Fruit fly (Drosophila melanogaster): ENCODE results near the gene Ppcs.

Gene Ppcs

DNA sequence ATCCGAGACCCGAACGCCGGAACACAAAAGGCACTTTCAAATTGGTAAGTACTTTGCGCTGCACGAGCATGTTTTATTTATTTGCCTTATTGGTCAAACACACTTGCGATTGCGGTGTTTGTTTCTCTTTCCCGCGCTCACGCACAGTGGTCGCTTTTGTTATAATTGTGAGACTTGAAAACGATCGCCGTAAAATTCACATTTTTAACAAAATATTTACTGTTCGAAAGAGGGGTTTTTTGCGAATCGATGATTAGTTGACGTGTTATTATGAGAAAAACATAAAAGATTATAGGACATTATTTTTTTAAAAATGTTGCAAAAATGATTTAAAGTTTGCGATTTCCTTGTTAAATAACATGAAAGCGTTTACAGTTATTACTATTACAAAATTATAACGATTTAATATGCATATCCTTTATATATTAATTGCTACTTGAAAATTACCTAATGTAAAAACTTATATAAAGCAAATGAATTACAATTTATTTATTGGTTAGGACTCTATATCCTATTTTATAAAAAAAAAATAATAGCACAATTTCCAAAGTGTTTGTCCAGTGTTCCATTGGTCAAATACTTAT is 17.3 kb upstream of the Ppcs start:
- TF ChIP-seq Pif1B (GFP tag; optimal IDR thresholded peaks at IDR 0.05) (no peak), CG14655 (GFP tag; optimal IDR thresholded peaks at IDR 0.05) (peak; percentile 40), CG9948 (tag; optimal IDR thresholded peaks at IDR 0.05) (peak; percentile 37), fd96Ca (GFP tag; IDR thresholded peaks at IDR 0.05) (no peak; the same call in 1 of the 3 replicates), CG15710 (tag; optimal IDR thresholded peaks at IDR 0.05) (no peak), CG32121 (GFP tag; IDR thresholded peaks at IDR 0.05) (peak; percentile 37; the same call in 1 of the 2 replicates), Pif1A (GFP tag; optimal IDR thresholded peaks at IDR 0.05) (peak; percentile 20), Ets98B (GFP tag; IDR thresholded peaks at IDR 0.05) (no peak; the same call in 1 of the 2 replicates), Snoo (tag; optimal IDR thresholded peaks at IDR 0.05) (peak; percentile 34), EcR (GFP tag; optimal IDR thresholded peaks at IDR 0.05) (no peak), CG13204 (GFP tag; optimal IDR thresholded peaks at IDR 0.05) (no peak), CG8159 (tag; optimal IDR thresholded peaks at IDR 0.05) (peak; percentile 47), rn (GFP tag; IDR thresholded peaks at IDR 0.05) (0 out of 2 replicates have a peak, but pooled peaks have one; percentile 12), CG12605 (GFP tag; IDR thresholded peaks at IDR 0.05) (peak; percentile 15; the same call in 1 of the 2 replicates), CG8301 (tag; optimal IDR thresholded peaks at IDR 0.05) (peak; percentile 38), CG17806 (tag; optimal IDR thresholded peaks at IDR 0.05) (peak; percentile 40), gl (tag; optimal IDR thresholded peaks at IDR 0.05) (no peak), D1 (tag; optimal IDR thresholded peaks at IDR 0.05) (peak; percentile 39), CG34367 (tag; optimal IDR thresholded peaks at IDR 0.05) (peak; percentile 0), CG4496 (GFP tag; IDR thresholded peaks at IDR 0.05) (peak; percentile 66; the same call in 2 of the 3 replicates), CG10348 (GFP tag; IDR thresholded peaks at IDR 0.05) (no peak)

DNA sequence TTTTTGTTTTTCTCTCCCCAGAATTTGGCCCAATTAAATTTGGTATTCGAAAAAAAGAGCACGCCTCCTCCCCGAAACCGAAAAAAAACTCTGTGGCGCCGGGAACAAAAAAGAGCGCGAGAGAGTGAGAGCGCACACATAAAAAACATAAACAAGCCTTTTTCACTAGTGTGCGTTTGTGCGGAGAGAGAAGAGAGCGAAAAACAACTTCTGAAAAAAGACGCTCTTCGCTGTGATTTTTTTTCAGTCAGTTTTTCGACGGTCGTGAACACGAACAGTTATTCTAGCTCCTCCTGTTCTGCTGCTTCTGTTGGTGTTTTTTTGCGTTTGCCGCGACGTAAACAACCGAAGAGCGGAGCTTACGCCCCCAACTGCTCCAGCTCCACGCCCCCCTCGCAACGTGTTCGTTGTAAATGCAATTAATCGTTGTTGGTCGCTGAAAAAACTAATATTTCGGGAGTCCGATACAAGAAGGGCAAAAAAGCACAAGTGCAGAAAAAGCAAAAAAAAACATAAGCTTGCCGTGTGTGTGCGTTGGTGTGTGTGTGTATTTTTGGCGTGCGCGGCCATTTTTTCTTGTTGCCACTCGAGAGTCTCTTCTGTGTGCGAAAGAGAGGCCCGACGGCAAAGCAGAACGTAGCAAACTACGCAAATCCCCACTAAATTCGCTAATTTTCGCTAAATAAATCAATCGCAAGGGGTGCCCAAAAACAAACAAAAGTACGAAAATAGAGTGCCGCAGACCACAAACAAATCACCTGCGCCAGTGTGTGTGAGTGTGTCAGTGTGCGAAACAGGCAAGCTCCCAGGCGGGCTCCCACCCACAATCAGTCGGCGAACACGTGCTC is 16.5 kb upstream of the Ppcs start, which contains the start of gene sqz:
Gene sqz, plus strand, starts transcription at position 240 of the 848 bp plus-strand sequence.
- TF ChIP-seq CG34367 (tag; optimal IDR thresholded peaks at IDR 0.05) (peak; percentile 72), Pif1B (GFP tag; optimal IDR thresholded peaks at IDR 0.05) (peak; percentile 75), D1 (tag; optimal IDR thresholded peaks at IDR 0.05) (peak; percentile 12), CG15710 (tag; optimal IDR thresholded peaks at IDR 0.05) (peak; percentile 75), CG8159 (tag; optimal IDR thresholded peaks at IDR 0.05) (peak; percentile 72), rn (GFP tag; IDR thresholded peaks at IDR 0.05) (peak; percentile 17; the same call in 1 of the 2 replicates), CG12605 (GFP tag; IDR thresholded peaks at IDR 0.05) (peak; percentile 93), Pif1A (GFP tag; optimal IDR thresholded peaks at IDR 0.05) (peak; percentile 62), CG32121 (GFP tag; IDR thresholded peaks at IDR 0.05) (peak; percentile 68), EcR (GFP tag; optimal IDR thresholded peaks at IDR 0.05) (peak; percentile 63), CG9948 (tag; optimal IDR thresholded peaks at IDR 0.05) (peak; percentile 44), fd96Ca (GFP tag; IDR thresholded peaks at IDR 0.05) (peak; percentile 79), CG10348 (GFP tag; IDR thresholded peaks at IDR 0.05) (no peak), CG8301 (tag; optimal IDR thresholded peaks at IDR 0.05) (peak; percentile 73), CG4496 (GFP tag; IDR thresholded peaks at IDR 0.05) (peak; percentile 84), Ets98B (GFP tag; IDR thresholded peaks at IDR 0.05) (peak; percentile 85), gl (tag; optimal IDR thresholded peaks at IDR 0.05) (peak; percentile 95), CG14655 (GFP tag; optimal IDR thresholded peaks at IDR 0.05) (peak; percentile 83), CG17806 (tag; optimal IDR thresholded peaks at IDR 0.05) (peak; percentile 42), Snoo (tag; optimal IDR thresholded peaks at IDR 0.05) (peak; percentile 75), CG13204 (GFP tag; optimal IDR thresholded peaks at IDR 0.05) (peak; percentile 75)

dm6 chr3R:19162135-19162616 is 14.5 kb upstream of the Ppcs start, which contains the start of the genes CG42359 and Nsun5:
TSS of gene CG42359 (minus strand) at chr3R:19162300.
TSS of gene Nsun5 (minus strand) at chr3R:19162300.
- TF ChIP-seq CG10348 (GFP tag; IDR thresholded peaks at IDR 0.05), result no peak
- peak; percentile 72 for TF ChIP-seq CG12605 (GFP tag; IDR thresholded peaks at IDR 0.05)
- TF ChIP-seq Pif1A (GFP tag; optimal IDR thresholded peaks at IDR 0.05), result peak; percentile 79
- TF ChIP-seq Ets98B (GFP tag; IDR thresholded peaks at IDR 0.05), result peak; percentile 84
- no peak for TF ChIP-seq CG13204 (GFP tag; optimal IDR thresholded peaks at IDR 0.05)
- TF ChIP-seq rn (GFP tag; IDR thresholded peaks at IDR 0.05), result 0 out of 2 replicates have a peak, but pooled peaks have one; percentile 29
- TF ChIP-seq fd96Ca (GFP tag; IDR thresholded peaks at IDR 0.05), result peak; percentile 54; the same call in 2 of the 3 replicates
- TF ChIP-seq Pif1B (GFP tag; optimal IDR thresholded peaks at IDR 0.05), result peak; percentile 64
- TF ChIP-seq CG8301 (tag; optimal IDR thresholded peaks at IDR 0.05), result peak; percentile 78
- TF ChIP-seq Snoo (tag; optimal IDR thresholded peaks at IDR 0.05), result peak; percentile 57
- TF ChIP-seq EcR (GFP tag; optimal IDR thresholded peaks at IDR 0.05), result peak; percentile 24
- peak; percentile 100 for TF ChIP-seq CG8159 (tag; optimal IDR thresholded peaks at IDR 0.05)
- peak; percentile 76 for TF ChIP-seq CG32121 (GFP tag; IDR thresholded peaks at IDR 0.05)
- TF ChIP-seq CG17806 (tag; optimal IDR thresholded peaks at IDR 0.05), result peak; percentile 82
- peak; percentile 51 for TF ChIP-seq gl (tag; optimal IDR thresholded peaks at IDR 0.05)
- peak; percentile 67 for TF ChIP-seq CG34367 (tag; optimal IDR thresholded peaks at IDR 0.05)
- TF ChIP-seq CG15710 (tag; optimal IDR thresholded peaks at IDR 0.05), result peak; percentile 70
- peak; percentile 93 for TF ChIP-seq CG4496 (GFP tag; IDR thresholded peaks at IDR 0.05)
- TF ChIP-seq D1 (tag; optimal IDR thresholded peaks at IDR 0.05), result peak; percentile 8
- peak; percentile 67 for TF ChIP-seq CG9948 (tag; optimal IDR thresholded peaks at IDR 0.05)
- TF ChIP-seq CG14655 (GFP tag; optimal IDR thresholded peaks at IDR 0.05), result no peak

DNA sequence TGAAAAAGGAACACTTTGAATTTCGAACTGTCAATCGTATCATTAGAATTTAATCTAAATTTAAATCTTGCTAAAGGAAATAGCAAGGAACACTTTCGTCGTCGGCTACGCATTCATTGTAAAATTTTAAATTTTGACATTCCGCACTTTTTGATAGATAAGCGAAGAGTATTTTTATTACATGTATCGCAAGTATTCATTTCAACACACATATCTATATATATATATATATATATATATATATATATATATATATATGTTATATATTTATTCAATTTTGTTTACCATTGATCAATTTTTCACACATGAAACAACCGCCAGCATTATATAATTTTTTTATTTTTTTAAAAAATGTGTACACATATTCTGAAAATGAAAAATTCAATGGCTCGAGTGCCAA is 12.1 kb upstream of the Ppcs start, which contains the start of gene CG11779:
Gene CG11779, minus strand, starts transcription at position 101 of the 400 bp plus-strand sequence.
- no peak for TF ChIP-seq CG9948 (tag; optimal IDR thresholded peaks at IDR 0.05)
- no peak for TF ChIP-seq CG10348 (GFP tag; IDR thresholded peaks at IDR 0.05)
- TF ChIP-seq CG15710 (tag; optimal IDR thresholded peaks at IDR 0.05), result no peak
- TF ChIP-seq gl (tag; optimal IDR thresholded peaks at IDR 0.05), result no peak
- no peak for TF ChIP-seq CG8159 (tag; optimal IDR thresholded peaks at IDR 0.05)
- no peak for TF ChIP-seq CG34367 (tag; optimal IDR thresholded peaks at IDR 0.05)
- no peak for TF ChIP-seq CG8301 (tag; optimal IDR thresholded peaks at IDR 0.05)
- no peak for TF ChIP-seq CG13204 (GFP tag; optimal IDR thresholded peaks at IDR 0.05)
- TF ChIP-seq CG14655 (GFP tag; optimal IDR thresholded peaks at IDR 0.05), result no peak
- TF ChIP-seq rn (GFP tag; IDR thresholded peaks at IDR 0.05), result no peak
- no peak for TF ChIP-seq D1 (tag; optimal IDR thresholded peaks at IDR 0.05)
- no peak for TF ChIP-seq CG17806 (tag; optimal IDR thresholded peaks at IDR 0.05)
- no peak for TF ChIP-seq Snoo (tag; optimal IDR thresholded peaks at IDR 0.05)
- no peak for TF ChIP-seq Pif1A (GFP tag; optimal IDR thresholded peaks at IDR 0.05)
- no peak for TF ChIP-seq fd96Ca (GFP tag; IDR thresholded peaks at IDR 0.05)
- TF ChIP-seq CG4496 (GFP tag; IDR thresholded peaks at IDR 0.05), result no peak
- no peak for TF ChIP-seq Ets98B (GFP tag; IDR thresholded peaks at IDR 0.05)
- TF ChIP-seq CG12605 (GFP tag; IDR thresholded peaks at IDR 0.05), result no peak
- TF ChIP-seq EcR (GFP tag; optimal IDR thresholded peaks at IDR 0.05), result no peak
